Fruit fly (Drosophila melanogaster): ENCODE results near the gene CheA7a.
A peak's percentile ranks its signal among the peaks of the same experiment; 100 is the strongest.

Gene CheA7a

dm6 chrX:7335524-7335991 is 42.4 kb upstream of the CheA7a start (continued):
- TF ChIP-seq CG1621 (tag; optimal IDR thresholded peaks at IDR 0.05) = peak; percentile 53
- peak; percentile 67 for TF ChIP-seq lz (GFP tag; optimal IDR thresholded peaks at IDR 0.05)
- TF ChIP-seq CG6792 (GFP tag; optimal IDR thresholded peaks at IDR 0.05) = peak; percentile 53
- peak; percentile 86 for TF ChIP-seq svp (GFP tag)
- peak; percentile 63 for TF ChIP-seq OdsH (GFP tag; optimal IDR thresholded peaks at IDR 0.05)
- TF ChIP-seq Hr39 (GFP tag; optimal IDR thresholded peaks at IDR 0.05) = peak; percentile 11
- TF ChIP-seq cyc (GFP tag; optimal IDR thresholded peaks at IDR 0.05) = peak; percentile 46
- peak; percentile 56 for TF ChIP-seq CG10669 (GFP tag; optimal IDR thresholded peaks at IDR 0.05)
- peak; percentile 75 for TF ChIP-seq Sox102F (GFP tag; optimal IDR thresholded peaks at IDR 0.05)
- peak; percentile 70 to 83 for TF ChIP-seq ss (GFP tag; optimal IDR thresholded peaks at IDR 0.05)
- TF ChIP-seq CG4318 (GFP tag; optimal IDR thresholded peaks at IDR 0.05) = peak; percentile 18
- TF ChIP-seq CG11902 (GFP tag; optimal IDR thresholded peaks at IDR 0.05) = peak; percentile 24
- peak; percentile 77 for TF ChIP-seq CG3032 (tag; optimal IDR thresholded peaks at IDR 0.05)
- TF ChIP-seq CG6276 (GFP tag; optimal IDR thresholded peaks at IDR 0.05) = peak; percentile 50

- TF ChIP-seq Sox15 (GFP tag; optimal IDR thresholded peaks at IDR 0.05) (no peak), acj6 (GFP tag; optimal IDR thresholded peaks at IDR 0.05) (peak; percentile 63), Lpt (GFP tag; optimal IDR thresholded peaks at IDR 0.05) (peak; percentile 66), dsx (GFP tag; optimal IDR thresholded peaks at IDR 0.05; ENCODE audit: poor library complexity, severe bottlenecking) (no peak), spab (GFP tag; optimal IDR thresholded peaks at IDR 0.05) (peak; percentile 55), fd85E (GFP tag; optimal IDR thresholded peaks at IDR 0.05) (no peak), net (GFP tag; optimal IDR thresholded peaks at IDR 0.05) (peak; percentile 62), Met (GFP tag; optimal IDR thresholded peaks at IDR 0.05) (peak; percentile 22), CG1621 (tag; optimal IDR thresholded peaks at IDR 0.05) (peak; percentile 57), CG34406 (GFP tag; optimal IDR thresholded peaks at IDR 0.05) (peak; percentile 46), vri (GFP tag; optimal IDR thresholded peaks at IDR 0.05) (no peak), CG8632 (GFP tag; optimal IDR thresholded peaks at IDR 0.05) (peak; percentile 51), CG6854 (GFP tag; optimal IDR thresholded peaks at IDR 0.05) (no peak), ss (GFP tag; optimal IDR thresholded peaks at IDR 0.05) (peak; percentile 20 to 36), topi (GFP tag; optimal IDR thresholded peaks at IDR 0.05) (peak; percentile 28), Sox14 (GFP tag; optimal IDR thresholded peaks at IDR 0.05) (peak; percentile 68), svp (GFP tag) (no peak), esn (GFP tag; optimal IDR thresholded peaks at IDR 0.05) (no peak), CG8119 (GFP tag; IDR thresholded peaks at IDR 0.05) (peak; percentile 86), lz (GFP tag; optimal IDR thresholded peaks at IDR 0.05) (peak; percentile 14), CG8319 (GFP tag; optimal IDR thresholded peaks at IDR 0.05) (no peak), dac (GFP tag; optimal IDR thresholded peaks at IDR 0.05) (peak; percentile 26), Smox (GFP tag; optimal IDR thresholded peaks at IDR 0.05) (no peak), CG6792 (GFP tag; optimal IDR thresholded peaks at IDR 0.05) (peak; percentile 41), pdm3 (GFP tag; optimal IDR thresholded peaks at IDR 0.05) (peak; percentile 80), CG11902 (GFP tag; optimal IDR thresholded peaks at IDR 0.05) (peak; percentile 13), CG7368 (GFP tag; optimal IDR thresholded peaks at IDR 0.05) (peak; percentile 54), Gug (GFP tag; IDR thresholded peaks at IDR 0.05) (peak; percentile 64; the same call in 1 of the 2 replicates), salr (GFP tag; optimal IDR thresholded peaks at IDR 0.05) (peak; percentile 32 to 65), CG4318 (GFP tag; optimal IDR thresholded peaks at IDR 0.05) (peak; percentile 70), Hr39 (GFP tag; optimal IDR thresholded peaks at IDR 0.05) (peak; percentile 28), CG11294 (GFP tag; IDR thresholded peaks at IDR 0.05) (peak; percentile 58), Hr38 (GFP tag; optimal IDR thresholded peaks at IDR 0.05) (no peak), CG3919 (GFP tag; optimal IDR thresholded peaks at IDR 0.05) (peak; percentile 66), Sox102F (GFP tag; optimal IDR thresholded peaks at IDR 0.05) (peak; percentile 1), CG32006 (GFP tag; optimal IDR thresholded peaks at IDR 0.05) (peak; percentile 85), Hr4 (GFP tag; optimal IDR thresholded peaks at IDR 0.05) (peak; percentile 82), Ets21C (GFP tag; optimal IDR thresholded peaks at IDR 0.05) (no peak), achi (GFP tag; optimal IDR thresholded peaks at IDR 0.05) (peak; percentile 67), Eip78C (GFP tag) (peak; percentile 88), CG15336 (GFP tag; IDR thresholded peaks at IDR 0.05) (peak; percentile 84), cyc (GFP tag; optimal IDR thresholded peaks at IDR 0.05) (no peak), CG6276 (GFP tag; optimal IDR thresholded peaks at IDR 0.05) (peak; percentile 82), OdsH (GFP tag; optimal IDR thresholded peaks at IDR 0.05) (peak; percentile 72)
Measured at dm6 chrX:7336121-7336961, 41.6 kb upstream of the CheA7a start.
